Worm (Caenorhabditis elegans) whole organism, L1 larva: ENCODE data around the gene K09E9.3.

Experiments
- aha-1 ChIP-seq: fragments of 150-350 bp; optimal IDR thresholded peaks from 2 replicates; lab custom pipeline; 2014; ENCODE audit warnings: missing biosample characterization, missing genetic modification characterization
- aly-2 ChIP-seq: fragments of 150-350 bp; optimal IDR thresholded peaks from 2 replicates; lab custom pipeline; 2014; ENCODE audit warnings: missing biosample characterization, missing genetic modification characterization
- elt-2 ChIP-seq: sonication (generic microtip); optimal IDR thresholded peaks from 2 replicates; lab custom pipeline; 2016; ENCODE audit warnings: missing genetic modification characterization, mild to moderate bottlenecking, inconsistent platforms, missing compliant biosample characterization, missing genetic modification reagents
- lin-39 ChIP-seq: fragments of 150-350 bp; optimal IDR thresholded peaks from 2 replicates; lab custom pipeline; 2014; ENCODE audit warnings: missing biosample characterization, missing genetic modification reagents, missing genetic modification characterization
- mab-9 ChIP-seq: fragments of 200-800 bp; sonication (Bioruptor generic); IDR thresholded peaks from 2 replicates; pipeline ENCODE4 v1.3.6; 2022; ENCODE audit warnings: missing genetic modification reagents, missing genetic modification characterization, missing compliant biosample characterization
- nhr-237 ChIP-seq: fragments of 150-350 bp; optimal IDR thresholded peaks from 2 replicates; lab custom pipeline; 2014; ENCODE audit warnings: missing biosample characterization, missing genetic modification characterization
- nhr-47 ChIP-seq: sonication (generic microtip); optimal IDR thresholded peaks from 2 replicates; lab custom pipeline; 2016; ENCODE audit warnings: mild to moderate bottlenecking, missing genetic modification characterization, moderate library complexity, missing compliant biosample characterization
- nhr-77 ChIP-seq: fragments of 150-350 bp; optimal IDR thresholded peaks from 2 replicates; lab custom pipeline; 2014; ENCODE audit warnings: missing biosample characterization, missing genetic modification characterization
- nhr-90 ChIP-seq: sonication (generic microtip); optimal IDR thresholded peaks from 2 replicates; lab custom pipeline; 2016; ENCODE audit warnings: mild to moderate bottlenecking, missing genetic modification characterization, missing compliant biosample characterization; ENCODE audit not compliant: poor library complexity
- skn-1 ChIP-seq: fragments of 150-350 bp; optimal IDR thresholded peaks from 2 replicates; lab custom pipeline; 2014; ENCODE audit warnings: missing biosample characterization, missing genetic modification characterization
- sup-37 ChIP-seq: fragments of 200-800 bp; sonication (Bioruptor generic); optimal IDR thresholded peaks from 2 replicates; lab custom pipeline; 2018; ENCODE audit warnings: mild to moderate bottlenecking, missing genetic modification characterization, missing compliant biosample characterization
- unc-62 ChIP-seq: fragments of 150-350 bp; optimal IDR thresholded peaks from 2 replicates; lab custom pipeline; 2014; ENCODE audit warnings: missing biosample characterization, missing genetic modification reagents, missing genetic modification characterization
- zag-1 ChIP-seq: fragments of 150-350 bp; optimal IDR thresholded peaks from 2 replicates; lab custom pipeline; 2014; ENCODE audit warnings: missing biosample characterization, missing genetic modification characterization
- ztf-11 ChIP-seq, 2 experiments: sonication (generic microtip); optimal IDR thresholded peaks; 2 replicates each; lab custom pipeline; 2016 to 2017; ENCODE audit warnings: missing genetic modification characterization in 2 of 2, missing biosample characterization in 1 of 2, missing compliant biosample characterization in 1 of 2

- no peak for TF ChIP-seq zag-1 (tag; lab: Kevin White, UChicago)
- no peak for TF ChIP-seq sup-37
- TF ChIP-seq ztf-11 (tag; optimal IDR thresholded peaks at IDR 0.05; lab: Kevin White, UChicago) = no peak
- TF ChIP-seq aha-1 (tag; lab: Kevin White, UChicago) = no peak
- TF ChIP-seq mab-9 (GFP tag; lab: Robert Waterston, UW) = no peak
- TF ChIP-seq skn-1 (tag; lab: Kevin White, UChicago) = no peak
- TF ChIP-seq unc-62 = no peak
- TF ChIP-seq nhr-90 = no peak
- no peak for TF ChIP-seq nhr-237 (tag; lab: Kevin White, UChicago)
- TF ChIP-seq lin-39 (tag; lab: Kevin White, UChicago) = no peak
- TF ChIP-seq nhr-77 (tag; lab: Kevin White, UChicago) = no peak
- no peak for TF ChIP-seq elt-2 (tag; lab: Kevin White, UChicago)
- no peak for TF ChIP-seq aly-2 (tag; lab: Kevin White, UChicago)
- TF ChIP-seq nhr-47 (tag; lab: Kevin White, UChicago) = no peak
These were observed 28.5 kb downstream of the K09E9.3 start for ce11 chrX:15585144-15585543.
